Worm (Caenorhabditis elegans) whole organism, L4 larva: ENCODE data around the gene R05A10.1.
A peak's percentile ranks its signal among the peaks of the same experiment; 100 is the strongest.

Experiments
- F37D6.2 ChIP-seq: sonication (generic microtip); optimal IDR thresholded peaks from 2 replicates; lab custom pipeline; 2016; ENCODE audit warnings: mild to moderate bottlenecking, missing genetic modification characterization, missing compliant biosample characterization
- T20F7.1 ChIP-seq: fragments of 200-800 bp; sonication (Bioruptor generic); optimal IDR thresholded peaks from 2 replicates; lab custom pipeline; 2018; ENCODE audit warnings: mild to moderate bottlenecking, missing genetic modification characterization, missing compliant biosample characterization
- T26A8.4 ChIP-seq: fragments of 200-800 bp; sonication (Bioruptor generic); IDR thresholded peaks from 2 replicates; pipeline ENCODE4 v1.3.6; 2022; ENCODE audit warnings: missing genetic modification characterization, missing compliant biosample characterization
- Y48G9A.11 ChIP-seq: fragments of 200-800 bp; sonication (Bioruptor generic); IDR thresholded peaks from 2 replicates; pipeline ENCODE4 v1.3.6; 2022; ENCODE audit warnings: missing genetic modification reagents, missing genetic modification characterization, missing compliant biosample characterization
- aha-1 ChIP-seq: fragments of 150-350 bp; peaks from one replicate; lab custom pipeline; 2014; ENCODE audit warnings: missing biosample characterization, missing genetic modification characterization
- aly-2 ChIP-seq: sonication (generic microtip); optimal IDR thresholded peaks from 2 replicates; lab custom pipeline; 2018; ENCODE audit warnings: missing biosample characterization, missing genetic modification characterization
- attf-4 ChIP-seq: sonication (generic microtip); optimal IDR thresholded peaks from 3 replicates; lab custom pipeline; 2017; ENCODE audit warnings: missing biosample characterization, missing genetic modification characterization
- ceh-44 ChIP-seq: fragments of 200-800 bp; sonication (Bioruptor generic); IDR thresholded peaks from 2 replicates; pipeline ENCODE4 v1.3.6; 2022; ENCODE audit warnings: missing genetic modification reagents, missing genetic modification characterization, missing compliant biosample characterization
- ceh-82 ChIP-seq: sonication (generic microtip); optimal IDR thresholded peaks from 2 replicates; lab custom pipeline; 2017; ENCODE audit warnings: missing biosample characterization, missing genetic modification characterization
- ctbp-1 ChIP-seq: fragments of 200-800 bp; sonication (Bioruptor generic); IDR thresholded peaks from 2 replicates; pipeline ENCODE4 v1.3.6; 2022; ENCODE audit warnings: missing genetic modification reagents, missing genetic modification characterization, missing compliant biosample characterization
- daf-12 ChIP-seq: fragments of 150-350 bp; optimal IDR thresholded peaks from 2 replicates; lab custom pipeline; 2014; ENCODE audit warnings: missing biosample characterization, missing genetic modification reagents, missing genetic modification characterization
- daf-16 ChIP-seq, 3 experiments: sonication (generic microtip); optimal IDR thresholded peaks; 2 replicates each; lab custom pipeline; 2016 to 2017; ENCODE audit warnings: missing genetic modification characterization in 3 of 3, missing genetic modification reagents in 3 of 3, mild to moderate bottlenecking in 2 of 3, missing compliant biosample characterization in 2 of 3, missing biosample characterization in 1 of 3, moderate library complexity in 1 of 3
- dve-1 ChIP-seq: sonication (generic microtip); optimal IDR thresholded peaks from 2 replicates; lab custom pipeline; 2017; ENCODE audit warnings: antibody characterized with exemption, mild to moderate bottlenecking, missing genetic modification characterization, missing compliant biosample characterization; ENCODE audit not compliant: insufficient read depth
- egl-43 ChIP-seq: fragments of 200-800 bp; sonication (Bioruptor generic); IDR thresholded peaks from 2 replicates; pipeline ENCODE4 v1.3.6; 2022; ENCODE audit warnings: missing genetic modification reagents, missing genetic modification characterization, missing compliant biosample characterization
- fkh-10 ChIP-seq: fragments of 150-350 bp; optimal IDR thresholded peaks from 2 replicates; lab custom pipeline; 2014; ENCODE audit warnings: missing biosample characterization, missing genetic modification reagents, missing genetic modification characterization
- hif-1 ChIP-seq, 2 experiments: sonication (generic microtip); optimal IDR thresholded peaks; 2 replicates each; lab custom pipeline; 2016 to 2017; ENCODE audit warnings: missing compliant biosample characterization in 2 of 2, missing genetic modification characterization in 2 of 2, missing genetic modification reagents in 2 of 2, missing genotype in 2 of 2, mild to moderate bottlenecking in 1 of 2
- hlh-11 ChIP-seq: fragments of 200-800 bp; sonication (Bioruptor generic); optimal IDR thresholded peaks from 2 replicates; lab custom pipeline; 2018; ENCODE audit warnings: mild to moderate bottlenecking, missing genetic modification characterization, missing compliant biosample characterization
- lim-7 ChIP-seq: fragments of 200-800 bp; sonication (Bioruptor generic); IDR thresholded peaks from 2 replicates; pipeline ENCODE4 v1.3.6; 2022; ENCODE audit warnings: missing genetic modification characterization, missing compliant biosample characterization
- lin-13 ChIP-seq: fragments of 150-350 bp; optimal IDR thresholded peaks from 2 replicates; lab custom pipeline; 2014; ENCODE audit warnings: missing biosample characterization, missing genetic modification reagents, missing genetic modification characterization
- lir-3 ChIP-seq: sonication (generic microtip); optimal IDR thresholded peaks from 2 replicates; lab custom pipeline; 2016; ENCODE audit warnings: mild to moderate bottlenecking, missing genetic modification characterization, missing compliant biosample characterization
- madf-5 ChIP-seq, 2 experiments: fragments of 200-800 bp; sonication (Bioruptor generic); IDR thresholded peaks; 2 replicates each; pipeline ENCODE4 v1.3.6; 2022; ENCODE audit warnings: missing compliant biosample characterization in 2 of 2, missing genetic modification characterization in 2 of 2
- mxl-3 ChIP-seq: fragments of 200-800 bp; sonication (Bioruptor generic); optimal IDR thresholded peaks from 2 replicates; lab custom pipeline; 2018; ENCODE audit warnings: mild to moderate bottlenecking, missing genetic modification characterization, missing compliant biosample characterization
- nhr-111 ChIP-seq: fragments of 200-800 bp; sonication (Bioruptor generic); optimal IDR thresholded peaks from 2 replicates; lab custom pipeline; 2018; ENCODE audit warnings: mild to moderate bottlenecking, missing genetic modification characterization, missing compliant biosample characterization
- nhr-41 ChIP-seq: fragments of 200-800 bp; sonication (Bioruptor generic); IDR thresholded peaks from 2 replicates; pipeline ENCODE4 v1.3.6; 2022; ENCODE audit warnings: missing genetic modification reagents, missing genetic modification characterization, missing compliant biosample characterization
- nhr-42 ChIP-seq: fragments of 200-800 bp; sonication (Bioruptor generic); IDR thresholded peaks from 2 replicates; pipeline ENCODE4 v1.3.6; 2022; ENCODE audit warnings: missing genetic modification characterization, missing compliant biosample characterization
- nhr-6 ChIP-seq: fragments of 150-350 bp; optimal IDR thresholded peaks from 2 replicates; lab custom pipeline; 2014; ENCODE audit warnings: missing biosample characterization, missing genetic modification characterization
- skn-1 ChIP-seq: fragments of 150-350 bp; optimal IDR thresholded peaks from 2 replicates; lab custom pipeline; 2014; ENCODE audit warnings: missing biosample characterization, missing genetic modification characterization
- snpc-1.2 ChIP-seq: fragments of 200-800 bp; sonication (Bioruptor generic); IDR thresholded peaks from 2 replicates; pipeline ENCODE4 v1.3.6; 2022; ENCODE audit warnings: missing genetic modification reagents, missing genetic modification characterization, missing compliant biosample characterization
- snpc-4 ChIP-seq: fragments of 150-350 bp; optimal IDR thresholded peaks from 2 replicates; lab custom pipeline; 2014; ENCODE audit warnings: missing biosample characterization, missing genetic modification characterization
- tag-97 ChIP-seq: fragments of 200-800 bp; sonication (Bioruptor generic); IDR thresholded peaks from 2 replicates; pipeline ENCODE4 v1.3.6; 2022; ENCODE audit warnings: missing genetic modification characterization, missing compliant biosample characterization
- tra-1 ChIP-seq: fragments of 200-800 bp; sonication (Bioruptor generic); IDR thresholded peaks from 2 replicates; pipeline ENCODE4 v1.3.6; 2022; ENCODE audit warnings: missing genetic modification reagents, missing genetic modification characterization, missing compliant biosample characterization
- unc-130 ChIP-seq: sonication (generic microtip); optimal IDR thresholded peaks from 2 replicates; lab custom pipeline; 2016; ENCODE audit warnings: missing genetic modification reagents, missing genetic modification characterization, missing compliant biosample characterization
- unc-62 ChIP-seq, 3 experiments: fragments of 150-350 bp in 1 of 3; sonication (generic microtip); optimal IDR thresholded peaks in 2 of 3; peaks in 1 of 3; 1 replicate in 1 of 3; 2 replicates in 2 of 3; lab custom pipeline; 2014 to 2017; ENCODE audit warnings: missing biosample characterization in 3 of 3, missing genetic modification characterization in 3 of 3, missing genetic modification reagents in 3 of 3, missing genotype in 1 of 3

Gene R05A10.1

DNA sequence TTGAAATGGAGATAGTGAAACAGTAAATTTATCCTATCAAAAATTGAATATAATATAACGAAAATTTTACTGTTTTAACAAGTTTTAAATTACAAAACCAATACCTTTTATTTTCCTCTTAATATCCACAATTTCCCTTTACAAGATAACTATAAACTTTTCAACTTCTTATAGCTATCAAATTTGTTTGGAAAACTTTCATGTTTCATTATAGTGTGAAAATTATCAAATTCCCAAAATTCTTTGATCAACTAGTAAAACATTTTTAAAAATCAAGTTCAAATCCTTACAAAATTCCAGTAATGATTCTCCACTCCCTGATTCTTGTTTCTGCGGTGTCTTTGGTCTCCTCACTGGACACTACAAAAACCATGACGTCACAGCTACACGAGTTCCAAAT is at the start of gene R05A10.1:
Gene R05A10.1 (plus strand): TSS at position 301 of the 400 bp plus-strand sequence.
- TF ChIP-seq unc-62 (GFP tag; optimal IDR thresholded peaks at IDR 0.05 in 1 of 2; lab: Kevin White, UChicago) (peak in 1 of 2 experiments; percentile 70), unc-62 (tag; optimal IDR thresholded peaks at IDR 0.05; lab: Kevin White, UChicago) (no peak), lin-13 (no peak)

ce11 chrIV:14133400-14133799 is 48.8 kb upstream of the R05A10.1 start:
- TF ChIP-seq aha-1 (tag; lab: Kevin White, UChicago): peak; percentile 92
- no peak for TF ChIP-seq attf-4 (tag; lab: Kevin White, UChicago)
- no peak for TF ChIP-seq Y48G9A.11 (GFP tag; lab: Robert Waterston, UW)
- TF ChIP-seq, all 104 proteins: peak for 1

DNA sequence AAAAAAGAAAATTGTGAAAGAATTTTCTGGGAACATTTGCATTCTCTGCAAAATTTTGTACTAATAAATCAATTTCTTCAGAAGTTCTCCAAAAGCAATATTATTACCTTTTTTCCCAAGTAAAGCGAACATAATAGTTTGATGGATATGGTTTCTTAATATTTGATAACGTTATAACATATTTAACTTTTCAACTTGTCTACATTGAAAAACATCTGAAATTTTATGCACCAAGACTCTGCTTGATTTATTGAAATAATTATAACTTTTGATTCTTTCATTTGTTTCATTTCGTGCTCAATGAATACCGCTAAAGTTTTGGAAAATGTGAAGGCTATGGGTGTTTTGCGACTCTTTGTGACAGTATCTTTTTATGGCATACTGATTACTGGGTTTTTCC is 45.1 kb upstream of the R05A10.1 start, which contains the start of gene srz-31:
Gene srz-31 (plus strand): TSS at position 301 of the 400 bp plus-strand sequence.
- TF ChIP-seq madf-5 (GFP tag; IDR thresholded peaks at IDR 0.05; lab: Robert Waterston, UW): no peak
- no peak for TF ChIP-seq tra-1 (GFP tag; lab: Robert Waterston, UW)
- no peak for TF ChIP-seq lir-3 (tag; lab: Kevin White, UChicago)
- TF ChIP-seq daf-12 (tag; lab: Kevin White, UChicago): no peak
- no peak for TF ChIP-seq daf-16 (GFP tag; optimal IDR thresholded peaks at IDR 0.05; lab: Kevin White, UChicago)
- TF ChIP-seq daf-16 (tag; optimal IDR thresholded peaks at IDR 0.05; lab: Kevin White, UChicago): no peak
- TF ChIP-seq nhr-41 (GFP tag; lab: Robert Waterston, UW): no peak
- TF ChIP-seq fkh-10 (GFP tag; lab: Kevin White, UChicago): no peak
- no peak for TF ChIP-seq hif-1 (tag; optimal IDR thresholded peaks at IDR 0.05; lab: Kevin White, UChicago)
- TF ChIP-seq tag-97 (GFP tag; lab: Robert Waterston, UW): no peak
- TF ChIP-seq mxl-3 (GFP tag; lab: Kevin White, UChicago): no peak
- TF ChIP-seq snpc-4 (tag; lab: Kevin White, UChicago): no peak
- TF ChIP-seq lin-13: no peak
- TF ChIP-seq aly-2 (tag; lab: Kevin White, UChicago): no peak
- TF ChIP-seq ctbp-1 (GFP tag; lab: Robert Waterston, UW): no peak
- no peak for TF ChIP-seq hlh-11
- no peak for TF ChIP-seq F37D6.2 (tag; lab: Kevin White, UChicago)
- TF ChIP-seq egl-43: no peak
- TF ChIP-seq lim-7 (GFP tag; lab: Robert Waterston, UW): no peak
- TF ChIP-seq nhr-6 (tag; lab: Kevin White, UChicago): no peak

DNA sequence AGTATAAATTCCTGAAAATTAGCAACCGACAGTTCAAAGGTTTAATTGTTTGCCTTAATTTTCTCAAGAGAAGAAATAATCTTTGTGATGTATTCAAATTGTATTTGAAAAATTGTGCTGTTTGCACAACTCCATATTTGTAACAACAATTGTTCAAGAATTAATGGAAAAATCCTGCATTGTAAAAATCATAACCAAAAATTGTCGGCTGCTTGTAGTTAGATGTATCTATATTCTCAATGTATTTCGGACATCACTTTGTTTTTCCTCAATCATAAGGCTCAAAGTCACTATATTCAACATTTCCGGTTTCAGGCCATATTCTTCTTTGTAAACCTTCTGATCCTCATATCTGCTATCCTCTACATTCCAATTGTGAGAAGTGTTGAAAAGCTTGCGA is 39.1 kb upstream of the R05A10.1 start:
- TF ChIP-seq snpc-1.2 (peak; percentile 70), snpc-4 (tag; lab: Kevin White, UChicago) (no peak)
- TF ChIP-seq, all 104 proteins: peak for 1

- TF ChIP-seq ceh-82 (tag; lab: Kevin White, UChicago) (no peak), nhr-42 (GFP tag; lab: Robert Waterston, UW) (no peak), hif-1 (tag; optimal IDR thresholded peaks at IDR 0.05; lab: Kevin White, UChicago) (no peak), skn-1 (tag; lab: Kevin White, UChicago) (no peak), nhr-111 (GFP tag; lab: Kevin White, UChicago) (no peak), T26A8.4 (GFP tag; lab: Robert Waterston, UW) (no peak), snpc-1.2 (no peak), egl-43 (no peak), unc-130 (GFP tag; lab: Kevin White, UChicago) (no peak), dve-1 (tag; lab: Kevin White, UChicago) (no peak), T20F7.1 (no peak), ceh-44 (no peak)
These were observed 36.6 kb upstream of the R05A10.1 start, which contains the start of gene oac-37 for ce11 chrIV:14145594-14145993. oac-37 (plus strand) TSS chrIV:14145894.
